Worm (Caenorhabditis elegans): ENCODE data around the gene Y19D2B.1.
A peak's percentile ranks its signal among the peaks of the same experiment; 100 is the strongest.
"Not testable (repeated sequence)": the region's sequence is repeated elsewhere in the genome, so short reads cannot be mapped to it uniquely, and the experiment has no call there.

Gene Y19D2B.1

ce11 chrII:10945446-10945845, 22.7 kb upstream of the Y19D2B.1 start:
- TF ChIP-seq him-1 (tag; optimal IDR thresholded peaks at IDR 0.05), result no peak
- TF ChIP-seq W03F9.2 (tag; optimal IDR thresholded peaks at IDR 0.05), result no peak
- TF ChIP-seq dao-5 (tag; optimal IDR thresholded peaks at IDR 0.05), result no peak

ce11 chrII:10941918-10942317, 19.1 kb upstream of the Y19D2B.1 start, which contains the start of gene R03D7.15:
TSS of gene R03D7.15 (plus strand) at chrII:10942216.
- TF ChIP-seq him-1, dao-5, W03F9.2 (tag; optimal IDR thresholded peaks at IDR 0.05): not testable (repeated sequence)

ce11 chrII:10935336-10935735, 12.6 kb upstream of the Y19D2B.1 start:
- TF ChIP-seq W03F9.2 (tag; optimal IDR thresholded peaks at IDR 0.05) (no peak), dao-5 (tag; optimal IDR thresholded peaks at IDR 0.05) (no peak), him-1 (tag; optimal IDR thresholded peaks at IDR 0.05) (no peak)

- TF ChIP-seq him-1 (tag; optimal IDR thresholded peaks at IDR 0.05), result no peak
- no peak for TF ChIP-seq W03F9.2 (tag; optimal IDR thresholded peaks at IDR 0.05)
- TF ChIP-seq dao-5 (tag; optimal IDR thresholded peaks at IDR 0.05), result no peak
Observed at ce11 chrII:10934786-10935185, 12.0 kb upstream of the Y19D2B.1 start, which contains the start of gene R03D7.2. TSS of gene R03D7.2 (minus strand) at chrII:10935184.

- TF ChIP-seq him-1 (tag; optimal IDR thresholded peaks at IDR 0.05), result no peak
- no peak for TF ChIP-seq W03F9.2 (tag; optimal IDR thresholded peaks at IDR 0.05)
- TF ChIP-seq dao-5 (tag; optimal IDR thresholded peaks at IDR 0.05), result no peak
Observed at ce11 chrII:10933948-10934722, 11.4 kb upstream of the Y19D2B.1 start.

- no peak for TF ChIP-seq dao-5 (tag; optimal IDR thresholded peaks at IDR 0.05)
- no peak for TF ChIP-seq him-1 (tag; optimal IDR thresholded peaks at IDR 0.05)
- TF ChIP-seq W03F9.2 (tag; optimal IDR thresholded peaks at IDR 0.05), result no peak
Observed at ce11 chrII:10932305-10932704, 9.5 kb upstream of the Y19D2B.1 start.

- no peak for TF ChIP-seq dao-5 (tag; optimal IDR thresholded peaks at IDR 0.05)
- no peak for TF ChIP-seq him-1 (tag; optimal IDR thresholded peaks at IDR 0.05)
- no peak for TF ChIP-seq W03F9.2 (tag; optimal IDR thresholded peaks at IDR 0.05)
Observed at ce11 chrII:10930678-10931650, 8.2 kb upstream of the Y19D2B.1 start.

ce11 chrII:10925804-10926570, 3.2 kb upstream of the Y19D2B.1 start, which contains the start of gene metr-1:
TSS of gene metr-1 (plus strand) at chrII:10926561.
- TF ChIP-seq W03F9.2 (tag; optimal IDR thresholded peaks at IDR 0.05) (peak; percentile 39), dao-5 (tag; optimal IDR thresholded peaks at IDR 0.05) (no peak)

ce11 chrII:10924669-10925068, 1.9 kb upstream of the Y19D2B.1 start:
- TF ChIP-seq dao-5 (tag; optimal IDR thresholded peaks at IDR 0.05) (no peak), W03F9.2 (tag; optimal IDR thresholded peaks at IDR 0.05) (no peak), him-1 (tag; optimal IDR thresholded peaks at IDR 0.05) (no peak)

ce11 chrII:10923948-10924347, 1.2 kb upstream of the Y19D2B.1 start, which contains the start of gene Y19D2B.2:
TSS of gene Y19D2B.2 (plus strand) at chrII:10924248.
- TF ChIP-seq him-1 (tag; optimal IDR thresholded peaks at IDR 0.05) (no peak), W03F9.2 (tag; optimal IDR thresholded peaks at IDR 0.05) (no peak), dao-5 (tag; optimal IDR thresholded peaks at IDR 0.05) (no peak)

ce11 chrII:10918293-10918756, 4.4 kb downstream of the Y19D2B.1 start, which contains the start of gene tba-4:
TSS of gene tba-4 (plus strand) at chrII:10918706.
- TF ChIP-seq W03F9.2 (tag; optimal IDR thresholded peaks at IDR 0.05) (no peak), him-1 (tag; optimal IDR thresholded peaks at IDR 0.05) (no peak), dao-5 (tag; optimal IDR thresholded peaks at IDR 0.05) (no peak)

- TF ChIP-seq W03F9.2 (tag; optimal IDR thresholded peaks at IDR 0.05) (no peak), him-1 (tag; optimal IDR thresholded peaks at IDR 0.05) (no peak), dao-5 (tag; optimal IDR thresholded peaks at IDR 0.05) (no peak)
Observed at ce11 chrII:10917174-10917573, 5.6 kb downstream of the Y19D2B.1 start, which contains the start of gene F44F4.10. TSS of gene F44F4.10 (minus strand) at chrII:10917274.

ce11 chrII:10915732-10916131, 7.0 kb downstream of the Y19D2B.1 start, which contains the start of gene F44F4.9:
TSS of gene F44F4.9 (minus strand) at chrII:10915832.
- TF ChIP-seq him-1 (tag; optimal IDR thresholded peaks at IDR 0.05) (no peak), W03F9.2 (tag; optimal IDR thresholded peaks at IDR 0.05) (no peak), dao-5 (tag; optimal IDR thresholded peaks at IDR 0.05) (no peak)

Data from whole organism, L4/young adult.